Fruit fly (Drosophila melanogaster): Measurements from ENCODE around the gene Gbeta5.

Gbeta5 gene

dm6 chrX:8101479-8102198 is 50.4 kb downstream of the Gbeta5 start, which contains the start of gene CG2258 (continued):
- peak; percentile 73 for TF ChIP-seq CG31224 (GFP tag; IDR thresholded peaks at IDR 0.05)
- peak; percentile 83 for TF ChIP-seq Abd-B (GFP tag; optimal IDR thresholded peaks at IDR 0.05)
- peak; percentile 74 for TF ChIP-seq CG10267 (tag; optimal IDR thresholded peaks at IDR 0.05)
- peak; percentile 37 for TF ChIP-seq Usf (GFP tag; optimal IDR thresholded peaks at IDR 0.05)
- peak; percentile 43; the same call in 1 of the 2 replicates for TF ChIP-seq Lim3 (GFP tag; IDR thresholded peaks at IDR 0.05)
- TF ChIP-seq aop (GFP tag; IDR thresholded peaks at IDR 0.05): 0 out of 2 replicates have a peak, but pooled peaks have one; percentile 34
- TF ChIP-seq fd96Cb (tag; optimal IDR thresholded peaks at IDR 0.05): peak; percentile 90
- TF ChIP-seq CG2875 (GFP tag; optimal IDR thresholded peaks at IDR 0.05): peak; percentile 84
- TF ChIP-seq ham (GFP tag; IDR thresholded peaks at IDR 0.05): peak; percentile 43; the same call in 1 of the 2 replicates
- TF ChIP-seq knrl (GFP tag; IDR thresholded peaks at IDR 0.05; ENCODE audit: partially characterized antibody): no peak
- TF ChIP-seq Ssrp (tag; optimal IDR thresholded peaks at IDR 0.05): peak; percentile 20
- TF ChIP-seq CG1529 (GFP tag; optimal IDR thresholded peaks at IDR 0.05): peak; percentile 82
- TF ChIP-seq CG15601 (tag; optimal IDR thresholded peaks at IDR 0.05): peak; percentile 77
- no peak for TF ChIP-seq CG6791 (GFP tag; IDR thresholded peaks at IDR 0.05; ENCODE audit: partially characterized antibody)
- TF ChIP-seq pan (optimal IDR thresholded peaks at IDR 0.05): no peak
- peak in 1 of 2 experiments; percentile 91 for TF ChIP-seq pan (GFP tag; optimal IDR thresholded peaks at IDR 0.05 in 1 of 2, IDR thresholded peaks at IDR 0.05 in 1 of 2)
- peak; percentile 64 for TF ChIP-seq CG6854 (GFP tag; optimal IDR thresholded peaks at IDR 0.05)
- TF ChIP-seq otp (GFP tag; IDR thresholded peaks at IDR 0.05): peak; percentile 87
- TF ChIP-seq fu2 (GFP tag; optimal IDR thresholded peaks at IDR 0.05): peak; percentile 63
- no peak for TF ChIP-seq ERR (GFP tag; optimal IDR thresholded peaks at IDR 0.05)
- peak; percentile 53 for TF ChIP-seq crol (GFP tag; IDR thresholded peaks at IDR 0.05)
- TF ChIP-seq CG1792 (GFP tag; optimal IDR thresholded peaks at IDR 0.05): peak; percentile 62
- TF ChIP-seq CG7372 (GFP tag; IDR thresholded peaks at IDR 0.05): peak; percentile 74
- no peak for TF ChIP-seq shn (GFP tag; optimal IDR thresholded peaks at IDR 0.05)
- peak; percentile 47 for TF ChIP-seq org-1 (GFP tag; optimal IDR thresholded peaks at IDR 0.05)
- peak; percentile 67 for TF ChIP-seq CG16815 (GFP tag; optimal IDR thresholded peaks at IDR 0.05)
- TF ChIP-seq CG14860 (GFP tag; IDR thresholded peaks at IDR 0.05; ENCODE audit: partially characterized antibody): no peak
- peak; percentile 56 for TF ChIP-seq disco-r (GFP tag; optimal IDR thresholded peaks at IDR 0.05)
- TF ChIP-seq chn (GFP tag; optimal IDR thresholded peaks at IDR 0.05): peak; percentile 77
- peak; percentile 83 for TF ChIP-seq BtbVII (GFP tag; optimal IDR thresholded peaks at IDR 0.05)
- peak; percentile 62 for TF ChIP-seq repo (GFP tag; optimal IDR thresholded peaks at IDR 0.05)
- peak; percentile 47 for TF ChIP-seq Ets97D (GFP tag; optimal IDR thresholded peaks at IDR 0.05)
- peak; percentile 27 for TF ChIP-seq YL-1 (GFP tag; optimal IDR thresholded peaks at IDR 0.05)
- peak; percentile 48 for TF ChIP-seq Hey (tag; optimal IDR thresholded peaks at IDR 0.05)
- peak; percentile 86 for TF ChIP-seq CG12219 (GFP tag; optimal IDR thresholded peaks at IDR 0.05)
- peak; percentile 96 for TF ChIP-seq Drgx (GFP tag; IDR thresholded peaks at IDR 0.05)
- TF ChIP-seq CG4360 (GFP tag; IDR thresholded peaks at IDR 0.05): peak; percentile 71
- peak; percentile 73 for TF ChIP-seq CG16863 (GFP tag; optimal IDR thresholded peaks at IDR 0.05)
- peak; percentile 95 for TF ChIP-seq vvl (GFP tag; IDR thresholded peaks at IDR 0.05)
- TF ChIP-seq esg (GFP tag; conservative IDR thresholded peaks at IDR 0.05): peak; percentile 78
- TF ChIP-seq sens (GFP tag): peak; percentile 91
- no peak for TF ChIP-seq Opbp (GFP tag; IDR thresholded peaks at IDR 0.05; ENCODE audit: partially characterized antibody)
- TF ChIP-seq ac (GFP tag; optimal IDR thresholded peaks at IDR 0.05): no peak
- TF ChIP-seq ato (GFP tag; IDR thresholded peaks at IDR 0.05; ENCODE audit: partially characterized antibody): no peak
- TF ChIP-seq CG17829 (tag; optimal IDR thresholded peaks at IDR 0.05): peak; percentile 87
- TF ChIP-seq danr (GFP tag; IDR thresholded peaks at IDR 0.05): peak; percentile 83
- peak; percentile 89 for TF ChIP-seq CG31441 (GFP tag; IDR thresholded peaks at IDR 0.05)
- TF ChIP-seq Pdp1 (GFP tag; optimal IDR thresholded peaks at IDR 0.05): peak; percentile 33 to 35
- TF ChIP-seq cwo (GFP tag; optimal IDR thresholded peaks at IDR 0.05): peak; percentile 74
- no peak for TF ChIP-seq crc (GFP tag; optimal IDR thresholded peaks at IDR 0.05)

All from whole organism, embryonic.